Fruit fly (Drosophila melanogaster) whole organism, embryonic: ENCODE results near the gene Sodh2.

Experiments
- CG10959 ChIP-seq: fragments of 200-800 bp; sonication (Bioruptor generic); IDR thresholded peaks from 2 replicates; pipeline ENCODE4 v1.3.6; 2022; ENCODE audit warnings: missing biosample characterization, missing genetic modification characterization
- CG10979 ChIP-seq: fragments of 200-800 bp; sonication (Bioruptor generic); optimal IDR thresholded peaks from 2 replicates; lab custom pipeline; 2018; ENCODE audit warnings: missing biosample characterization, mild to moderate bottlenecking, missing genetic modification characterization, moderate library complexity
- CG11093 ChIP-seq: fragments of 200-800 bp; sonication (Bioruptor generic); IDR thresholded peaks from 3 replicates; pipeline ENCODE4 v1.3.6; 2022; ENCODE audit warnings: missing biosample characterization, missing genetic modification characterization
- CG11398 ChIP-seq: fragments of 200-800 bp; sonication (Bioruptor generic); optimal IDR thresholded peaks from 2 replicates; lab custom pipeline; 2016; ENCODE audit warnings: missing biosample characterization, missing genetic modification characterization
- CG11695 ChIP-seq: fragments of 200-800 bp; sonication (Bioruptor generic); IDR thresholded peaks from 3 replicates; pipeline ENCODE4 v1.3.6; 2022; ENCODE audit warnings: missing biosample characterization, missing genetic modification characterization
- CG12155 ChIP-seq: fragments of 200-800 bp; sonication (Bioruptor generic); optimal IDR thresholded peaks from 3 replicates; lab custom pipeline; 2016; ENCODE audit warnings: missing biosample characterization, missing genetic modification characterization
- CG1233 ChIP-seq: fragments of 200-800 bp; sonication (Bioruptor generic); optimal IDR thresholded peaks from 4 replicates; lab custom pipeline; 2018; ENCODE audit warnings: missing biosample characterization, mild to moderate bottlenecking, missing genetic modification characterization
- CG12769 ChIP-seq: fragments of 200-800 bp; sonication (Bioruptor generic); optimal IDR thresholded peaks from 2 replicates; lab custom pipeline; 2019; ENCODE audit warnings: missing biosample characterization, mild to moderate bottlenecking, missing genetic modification characterization, moderate library complexity
- CG13287 ChIP-seq: fragments of 200-800 bp; sonication (Bioruptor generic); IDR thresholded peaks from 2 replicates; pipeline ENCODE4 v1.3.6; 2022; ENCODE audit warnings: missing biosample characterization, missing genetic modification characterization; ENCODE audit not compliant: partially characterized antibody
- CG13624 ChIP-seq: fragments of 200-800 bp; sonication (Bioruptor generic); optimal IDR thresholded peaks from 2 replicates; lab custom pipeline; 2016; ENCODE audit warnings: missing biosample characterization, missing genetic modification characterization
- CG1529 ChIP-seq: fragments of 200-800 bp; sonication (Bioruptor generic); optimal IDR thresholded peaks from 3 replicates; lab custom pipeline; 2018; ENCODE audit warnings: missing biosample characterization, missing genetic modification characterization
- CG16779 ChIP-seq: fragments of 200-800 bp; sonication (Bioruptor generic); IDR thresholded peaks from 2 replicates; pipeline ENCODE4 v1.3.6; 2022; ENCODE audit warnings: missing biosample characterization, missing genetic modification characterization
- CG16863 ChIP-seq: fragments of 200-800 bp; sonication (Bioruptor generic); optimal IDR thresholded peaks from 3 replicates; lab custom pipeline; 2016; ENCODE audit warnings: missing biosample characterization, missing genetic modification characterization
- CG18476 ChIP-seq: fragments of 200-800 bp; sonication (Bioruptor generic); optimal IDR thresholded peaks from 2 replicates; lab custom pipeline; 2016; ENCODE audit warnings: missing biosample characterization, mild to moderate bottlenecking, missing genetic modification characterization
- CG30431 ChIP-seq: fragments of 200-800 bp; sonication (Bioruptor generic); optimal IDR thresholded peaks from 2 replicates; lab custom pipeline; 2017; ENCODE audit warnings: missing biosample characterization, missing genetic modification characterization
- CG3281 ChIP-seq: fragments of 200-800 bp; sonication (Bioruptor generic); optimal IDR thresholded peaks from 3 replicates; lab custom pipeline; 2017; ENCODE audit warnings: missing biosample characterization, mild to moderate bottlenecking, missing genetic modification characterization
- CG34422 ChIP-seq: fragments of 200-800 bp; sonication (Bioruptor generic); IDR thresholded peaks from 3 replicates; pipeline ENCODE4 v1.3.6; 2022; ENCODE audit warnings: missing biosample characterization, missing genetic modification characterization
- CG3847 ChIP-seq: fragments of 200-800 bp; sonication (Bioruptor generic); IDR thresholded peaks from 2 replicates; pipeline ENCODE4 v1.3.6; 2022; ENCODE audit warnings: missing biosample characterization, missing genetic modification characterization
- CG4424 ChIP-seq: fragments of 200-800 bp; sonication (Bioruptor generic); optimal IDR thresholded peaks from 3 replicates; lab custom pipeline; 2016; ENCODE audit warnings: missing biosample characterization, missing genetic modification characterization
- CG4617 ChIP-seq: fragments of 200-800 bp; sonication (Bioruptor generic); optimal IDR thresholded peaks from 3 replicates; lab custom pipeline; 2016; ENCODE audit warnings: missing biosample characterization, missing genetic modification characterization, borderline replicate concordance
- CG4730 ChIP-seq: fragments of 200-800 bp; sonication (Bioruptor generic); IDR thresholded peaks from 2 replicates; pipeline ENCODE4 v1.3.6; 2022; ENCODE audit warnings: missing biosample characterization, missing genetic modification characterization
- CG7357 ChIP-seq: fragments of 200-800 bp; sonication (Bioruptor generic); IDR thresholded peaks from 3 replicates; pipeline ENCODE4 v1.3.6; 2022; ENCODE audit warnings: missing biosample characterization, missing genetic modification characterization
- CG8388 ChIP-seq: fragments of 200-800 bp; sonication (Bioruptor generic); optimal IDR thresholded peaks from 2 replicates; lab custom pipeline; 2019; ENCODE audit warnings: missing biosample characterization, mild to moderate bottlenecking, missing genetic modification characterization, moderate library complexity
- CG8478 ChIP-seq: fragments of >200 bp; optimal IDR thresholded peaks from 2 replicates; lab custom pipeline; 2018
- CG9876 ChIP-seq: fragments of 200-800 bp; sonication (Bioruptor generic); optimal IDR thresholded peaks from 2 replicates; lab custom pipeline; 2016; ENCODE audit warnings: missing biosample characterization, missing genetic modification characterization
- CHES-1-like ChIP-seq: fragments of 200-800 bp; sonication (Bioruptor generic); optimal IDR thresholded peaks from 2 replicates; lab custom pipeline; 2016; ENCODE audit warnings: missing biosample characterization, missing genetic modification characterization
- GATAe ChIP-seq: fragments of 200-800 bp; sonication (Bioruptor generic); conservative IDR thresholded peaks from 2 replicates; pipeline ENCODE4 v1.3.6; 2022; ENCODE audit warnings: missing biosample characterization, missing genetic modification characterization
- HmgD ChIP-seq: fragments of 200-800 bp; sonication (Bioruptor generic); optimal IDR thresholded peaks from 3 replicates; lab custom pipeline; 2016; ENCODE audit warnings: missing biosample characterization, missing genetic modification characterization
- Mad ChIP-seq: fragments of 200-800 bp; sonication (Bioruptor generic); optimal IDR thresholded peaks from 2 replicates; lab custom pipeline; 2016; ENCODE audit warnings: missing biosample characterization, missing genetic modification characterization
- NFAT ChIP-seq: fragments of 200-800 bp; sonication (Bioruptor generic); IDR thresholded peaks from 2 replicates; pipeline ENCODE4 v1.3.6; 2022; ENCODE audit warnings: missing biosample characterization, missing genetic modification characterization
- Rfx ChIP-seq: fragments of 200-800 bp; sonication (Bioruptor generic); IDR thresholded peaks from 2 replicates; pipeline ENCODE4 v1.3.6; 2022; ENCODE audit warnings: missing biosample characterization, missing genetic modification characterization
- ap ChIP-seq: fragments of 200-800 bp; sonication (Bioruptor generic); IDR thresholded peaks from 2 replicates; pipeline ENCODE4 v1.3.6; 2022; ENCODE audit warnings: missing biosample characterization, missing genetic modification characterization
- bbx ChIP-seq: fragments of 200-800 bp; sonication (Bioruptor generic); IDR thresholded peaks from 2 replicates; pipeline ENCODE4 v1.3.6; 2022; ENCODE audit warnings: missing biosample characterization, missing genetic modification characterization; ENCODE audit not compliant: partially characterized antibody
- br ChIP-seq: fragments of >200 bp; optimal IDR thresholded peaks from 2 replicates; lab custom pipeline; 2017
- dan ChIP-seq: fragments of 200-800 bp; sonication (Bioruptor generic); IDR thresholded peaks from 2 replicates; pipeline ENCODE4 v1.3.6; 2022; ENCODE audit warnings: missing biosample characterization, missing genetic modification characterization
- en ChIP-seq: fragments of 200-800 bp; sonication (Bioruptor generic); optimal IDR thresholded peaks from 2 replicates; lab custom pipeline; 2016; ENCODE audit warnings: missing biosample characterization, missing genetic modification characterization
- esg ChIP-seq: fragments of 200-800 bp; sonication (Bioruptor generic); conservative IDR thresholded peaks from 2 replicates; pipeline ENCODE4 v1.3.6; 2022; ENCODE audit warnings: missing biosample characterization, missing genetic modification characterization
- eve ChIP-seq, 2 experiments: fragments of >200 bp; optimal IDR thresholded peaks; 2 replicates each; lab custom pipeline; 2017; ENCODE audit warnings: missing biosample characterization in 2 of 2, missing genetic modification characterization in 2 of 2
- eyg ChIP-seq: fragments of 200-800 bp; sonication (Bioruptor generic); optimal IDR thresholded peaks from 3 replicates; lab custom pipeline; 2016; ENCODE audit warnings: missing biosample characterization, missing genetic modification characterization
- ftz-f1 ChIP-seq: fragments of 200-800 bp; sonication (Bioruptor generic); optimal IDR thresholded peaks from 2 replicates; lab custom pipeline; 2016; ENCODE audit warnings: missing biosample characterization, missing genetic modification characterization
- ind ChIP-seq: fragments of 200-800 bp; sonication (Bioruptor generic); optimal IDR thresholded peaks from 3 replicates; lab custom pipeline; 2016; ENCODE audit warnings: missing biosample characterization, missing genetic modification characterization
- kni ChIP-seq: fragments of 200-800 bp; sonication (Bioruptor generic); optimal IDR thresholded peaks from 3 replicates; lab custom pipeline; 2017; ENCODE audit warnings: mild to moderate bottlenecking, missing biosample characterization, missing genetic modification reagents, missing genetic modification characterization
- lola ChIP-seq, 3 experiments: fragments of >200 bp in 2 of 3; fragments of 200-800 bp in 1 of 3; sonication (Bioruptor generic) in 1 of 3; optimal IDR thresholded peaks; 2 replicates each; lab custom pipeline; 2017 to 2019; ENCODE audit warnings: missing biosample characterization in 3 of 3, missing genetic modification characterization in 3 of 3, mild to moderate bottlenecking in 1 of 3, moderate library complexity in 1 of 3
- oc ChIP-seq: fragments of 200-800 bp; sonication (Bioruptor generic); optimal IDR thresholded peaks from 2 replicates; lab custom pipeline; 2018; ENCODE audit warnings: missing biosample characterization, mild to moderate bottlenecking, missing genetic modification characterization, moderate library complexity
- phol ChIP-seq: fragments of 200-800 bp; sonication (Bioruptor generic); optimal IDR thresholded peaks from 3 replicates; lab custom pipeline; 2018; ENCODE audit warnings: missing biosample characterization, mild to moderate bottlenecking, missing genetic modification characterization, moderate library complexity
- pum ChIP-seq: fragments of 200-800 bp; sonication (Bioruptor generic); optimal IDR thresholded peaks from 2 replicates; lab custom pipeline; 2016; ENCODE audit warnings: missing biosample characterization, missing genetic modification characterization
- sens ChIP-seq: fragments of 200-800 bp; sonication (Bioruptor generic); peaks from one replicate; lab custom pipeline; 2016; ENCODE audit warnings: missing biosample characterization, missing genetic modification characterization
- sug ChIP-seq: fragments of 200-800 bp; optimal IDR thresholded peaks from 2 replicates; lab custom pipeline; 2019; ENCODE audit warnings: missing biosample characterization, mild to moderate bottlenecking, missing genetic modification characterization, moderate library complexity
- tap ChIP-seq: fragments of 200-800 bp; optimal IDR thresholded peaks from 3 replicates; lab custom pipeline; 2019; ENCODE audit warnings: missing biosample characterization, mild to moderate bottlenecking, missing genetic modification characterization, moderate library complexity
- tna ChIP-seq: fragments of 200-800 bp; sonication (Bioruptor generic); IDR thresholded peaks from 2 replicates; pipeline ENCODE4 v1.3.6; 2022; ENCODE audit warnings: missing biosample characterization, missing genetic modification characterization; ENCODE audit not compliant: partially characterized antibody
- unc-4 ChIP-seq: fragments of 200-800 bp; sonication (Bioruptor generic); IDR thresholded peaks from 2 replicates; pipeline ENCODE4 v1.3.6; 2022; ENCODE audit warnings: missing biosample characterization, missing genetic modification characterization; ENCODE audit not compliant: partially characterized antibody
- wor ChIP-seq: fragments of 200-800 bp; sonication (Bioruptor generic); IDR thresholded peaks from 2 replicates; pipeline ENCODE4 v1.3.6; 2022; ENCODE audit warnings: missing biosample characterization, missing genetic modification characterization

Gene Sodh2

dm6 chr3R:10854243-10854874 is 21.8 kb upstream of the Sodh2 start, which contains the start of the genes CG6567 and CG4511 (continued):
- TF ChIP-seq Mad (GFP tag; lab: Kevin White, UChicago) (no peak), CG13624 (no peak), CG12769 (no peak), CG18476 (no peak), br (lab: Kevin White, UChicago) (no peak), ind (no peak), CG7357 (GFP tag; lab: Robert Waterston, UW) (no peak), lola (GFP tag; optimal IDR thresholded peaks at IDR 0.05; lab: Kevin White, UChicago) (no peak), CG10959 (GFP tag; lab: Robert Waterston, UW) (no peak), CG11695 (GFP tag; lab: Robert Waterston, UW) (no peak), CG4617 (peak; percentile 72), esg (GFP tag; lab: Robert Waterston, UW) (no peak), eve (GFP tag; optimal IDR thresholded peaks at IDR 0.05; lab: Kevin White, UChicago) (no peak), tap (no peak), pum (no peak), CG30431 (GFP tag; lab: Kevin White, UChicago) (no peak), CG3847 (GFP tag; lab: Robert Waterston, UW) (no peak; the same call in 1 of the 2 replicates), tna (no peak), CG11093 (GFP tag; lab: Robert Waterston, UW) (no peak), ap (GFP tag; lab: Robert Waterston, UW) (no peak), CG9876 (GFP tag; lab: Kevin White, UChicago) (no peak), CG8388 (GFP tag; lab: Kevin White, UChicago) (no peak), CHES-1-like (GFP tag; lab: Kevin White, UChicago) (peak; percentile 38), NFAT (GFP tag; lab: Robert Waterston, UW) (no peak), ftz-f1 (no peak), oc (tag; lab: Kevin White, UChicago) (no peak), CG16779 (no peak), CG3281 (GFP tag; lab: Kevin White, UChicago) (no peak), CG34422 (GFP tag; lab: Robert Waterston, UW) (peak; percentile 80; the same call in 1 of the 3 replicates), CG1529 (no peak), CG16863 (GFP tag; lab: Kevin White, UChicago) (no peak), Rfx (GFP tag; lab: Robert Waterston, UW) (no peak), CG1233 (no peak), sug (peak; percentile 48), CG11398 (no peak), bbx (0 out of 2 replicates have a peak, but pooled peaks have one; percentile 34), HmgD (GFP tag; lab: Kevin White, UChicago) (no peak), CG4424 (GFP tag; lab: Kevin White, UChicago) (no peak), CG8478 (lab: Kevin White, UChicago) (no peak), kni (no peak), CG10979 (no peak), phol (tag; lab: Kevin White, UChicago) (peak; percentile 21), GATAe (GFP tag; lab: Robert Waterston, UW) (no peak), unc-4 (GFP tag; lab: Robert Waterston, UW) (no peak), eyg (no peak), CG13287 (peak; percentile 36; the same call in 1 of the 2 replicates), CG12155 (no peak), en (no peak), wor (GFP tag; lab: Robert Waterston, UW) (no peak), CG4730 (GFP tag; lab: Robert Waterston, UW) (no peak), dan (GFP tag; lab: Robert Waterston, UW) (no peak), sens (GFP tag; lab: Kevin White, UChicago) (peak; percentile 79)
